Worm (Caenorhabditis elegans) whole organism, L4 larva: Measurements from ENCODE around the gene ztf-14.
"Not testable (repeated sequence)": the region's sequence is repeated elsewhere in the genome, so short reads cannot be mapped to it uniquely, and the experiment has no call there.

Source experiments
- F26F4.8 ChIP-seq: fragments of 200-800 bp; sonication (Bioruptor generic); conservative IDR thresholded peaks from 2 replicates; pipeline ENCODE4 v1.3.6; 2022; ENCODE audit warnings: missing genetic modification characterization, missing compliant biosample characterization
- F37D6.2 ChIP-seq: sonication (generic microtip); optimal IDR thresholded peaks from 2 replicates; lab custom pipeline; 2016; ENCODE audit warnings: mild to moderate bottlenecking, missing genetic modification characterization, missing compliant biosample characterization
- T20F7.1 ChIP-seq: fragments of 200-800 bp; sonication (Bioruptor generic); optimal IDR thresholded peaks from 2 replicates; lab custom pipeline; 2018; ENCODE audit warnings: mild to moderate bottlenecking, missing genetic modification characterization, missing compliant biosample characterization
- T26A8.4 ChIP-seq: fragments of 200-800 bp; sonication (Bioruptor generic); IDR thresholded peaks from 2 replicates; pipeline ENCODE4 v1.3.6; 2022; ENCODE audit warnings: missing genetic modification characterization, missing compliant biosample characterization
- Y48G9A.11 ChIP-seq: fragments of 200-800 bp; sonication (Bioruptor generic); IDR thresholded peaks from 2 replicates; pipeline ENCODE4 v1.3.6; 2022; ENCODE audit warnings: missing genetic modification reagents, missing genetic modification characterization, missing compliant biosample characterization
- Y75B8A.6 ChIP-seq: fragments of 200-800 bp; sonication (Bioruptor generic); IDR thresholded peaks from 2 replicates; pipeline ENCODE4 v1.3.6; 2022; ENCODE audit warnings: missing genetic modification reagents, missing genetic modification characterization, missing compliant biosample characterization
- aha-1 ChIP-seq: fragments of 150-350 bp; peaks from one replicate; lab custom pipeline; 2014; ENCODE audit warnings: missing biosample characterization, missing genetic modification characterization
- ceh-20 ChIP-seq: fragments of 200-800 bp; sonication (Bioruptor generic); IDR thresholded peaks from 2 replicates; pipeline ENCODE4 v1.3.6; 2022; ENCODE audit warnings: missing genetic modification reagents, missing genetic modification characterization, missing compliant biosample characterization
- ceh-44 ChIP-seq: fragments of 200-800 bp; sonication (Bioruptor generic); IDR thresholded peaks from 2 replicates; pipeline ENCODE4 v1.3.6; 2022; ENCODE audit warnings: missing genetic modification reagents, missing genetic modification characterization, missing compliant biosample characterization
- ceh-62 ChIP-seq: sonication (generic microtip); optimal IDR thresholded peaks from 2 replicates; lab custom pipeline; 2017; ENCODE audit warnings: missing biosample characterization, missing genetic modification characterization
- ces-1 ChIP-seq: fragments of 150-350 bp; sonication (generic microtip); optimal IDR thresholded peaks from 4 replicates; lab custom pipeline; 2014; ENCODE audit warnings: missing biosample characterization, missing genetic modification reagents, missing genetic modification characterization
- daf-12 ChIP-seq: fragments of 150-350 bp; optimal IDR thresholded peaks from 2 replicates; lab custom pipeline; 2014; ENCODE audit warnings: missing biosample characterization, missing genetic modification reagents, missing genetic modification characterization
- daf-19 ChIP-seq: fragments of 200-800 bp; sonication (Bioruptor generic); conservative IDR thresholded peaks from 2 replicates; pipeline ENCODE4 v1.3.6; 2022; ENCODE audit warnings: missing genetic modification characterization, missing compliant biosample characterization
- daf-8 ChIP-seq: fragments of 200-800 bp; sonication (Bioruptor generic); IDR thresholded peaks from 2 replicates; pipeline ENCODE4 v1.3.6; 2022; ENCODE audit warnings: missing genetic modification characterization, missing compliant biosample characterization
- dmd-6 ChIP-seq: fragments of 200-800 bp; sonication (Bioruptor generic); IDR thresholded peaks from 2 replicates; pipeline ENCODE4 v1.3.6; 2022; ENCODE audit warnings: missing genetic modification reagents, missing genetic modification characterization, missing compliant biosample characterization
- dmd-8 ChIP-seq: fragments of 200-800 bp; sonication (Bioruptor generic); IDR thresholded peaks from 2 replicates; pipeline ENCODE4 v1.3.6; 2022; ENCODE audit warnings: missing genetic modification characterization, missing compliant biosample characterization
- dpl-1 ChIP-seq: fragments of 150-350 bp; optimal IDR thresholded peaks from 2 replicates; lab custom pipeline; 2014; ENCODE audit warnings: missing biosample characterization, missing genetic modification reagents, missing genetic modification characterization
- dve-1 ChIP-seq: sonication (generic microtip); optimal IDR thresholded peaks from 2 replicates; lab custom pipeline; 2017; ENCODE audit warnings: antibody characterized with exemption, mild to moderate bottlenecking, missing genetic modification characterization, missing compliant biosample characterization; ENCODE audit not compliant: insufficient read depth
- egl-43 ChIP-seq: fragments of 200-800 bp; sonication (Bioruptor generic); IDR thresholded peaks from 2 replicates; pipeline ENCODE4 v1.3.6; 2022; ENCODE audit warnings: missing genetic modification reagents, missing genetic modification characterization, missing compliant biosample characterization
- fkh-10 ChIP-seq: fragments of 150-350 bp; optimal IDR thresholded peaks from 2 replicates; lab custom pipeline; 2014; ENCODE audit warnings: missing biosample characterization, missing genetic modification reagents, missing genetic modification characterization
- fos-1 ChIP-seq: fragments of 150-350 bp; optimal IDR thresholded peaks from 2 replicates; lab custom pipeline; 2014; ENCODE audit warnings: missing biosample characterization, missing genetic modification characterization
- gei-8 ChIP-seq: fragments of 200-800 bp; sonication (Bioruptor generic); optimal IDR thresholded peaks from 2 replicates; lab custom pipeline; 2018; ENCODE audit warnings: mild to moderate bottlenecking, missing genetic modification characterization, missing compliant biosample characterization
- hlh-11 ChIP-seq: fragments of 200-800 bp; sonication (Bioruptor generic); optimal IDR thresholded peaks from 2 replicates; lab custom pipeline; 2018; ENCODE audit warnings: mild to moderate bottlenecking, missing genetic modification characterization, missing compliant biosample characterization
- lin-1 ChIP-seq: fragments of 200-800 bp; sonication (Bioruptor generic); IDR thresholded peaks from 2 replicates; pipeline ENCODE4 v1.3.6; 2022; ENCODE audit warnings: missing genetic modification reagents, missing genetic modification characterization, missing compliant biosample characterization
- lin-15B ChIP-seq: fragments of 150-350 bp; sonication (generic microtip); optimal IDR thresholded peaks from 3 replicates; lab custom pipeline; 2014; ENCODE audit warnings: missing biosample characterization, missing genetic modification characterization
- lin-29 ChIP-seq: fragments of 200-800 bp; sonication (Bioruptor generic); IDR thresholded peaks from 2 replicates; pipeline ENCODE4 v1.3.6; 2022; ENCODE audit warnings: missing genetic modification reagents, missing genetic modification characterization, missing compliant biosample characterization
- mep-1 ChIP-seq: fragments of 150-350 bp; sonication (generic microtip); optimal IDR thresholded peaks from 3 replicates; lab custom pipeline; 2014; ENCODE audit warnings: missing biosample characterization, missing genetic modification characterization
- nhr-237 ChIP-seq: sonication (generic microtip); optimal IDR thresholded peaks from 2 replicates; lab custom pipeline; 2017; ENCODE audit warnings: missing biosample characterization, missing genetic modification characterization
- nhr-28 ChIP-seq: fragments of 150-350 bp; optimal IDR thresholded peaks from 2 replicates; lab custom pipeline; 2014; ENCODE audit warnings: missing biosample characterization, missing genetic modification characterization
- nhr-41 ChIP-seq: fragments of 200-800 bp; sonication (Bioruptor generic); IDR thresholded peaks from 2 replicates; pipeline ENCODE4 v1.3.6; 2022; ENCODE audit warnings: missing genetic modification reagents, missing genetic modification characterization, missing compliant biosample characterization
- nhr-76 ChIP-seq: fragments of 150-350 bp; optimal IDR thresholded peaks from 2 replicates; lab custom pipeline; 2014; ENCODE audit warnings: missing biosample characterization, missing genetic modification characterization
- nhr-77 ChIP-seq: fragments of 150-350 bp; optimal IDR thresholded peaks from 2 replicates; lab custom pipeline; 2014; ENCODE audit warnings: missing biosample characterization, missing genetic modification characterization
- pqm-1 ChIP-seq: sonication (generic microtip); optimal IDR thresholded peaks from 2 replicates; lab custom pipeline; 2017; ENCODE audit warnings: missing biosample characterization, missing genetic modification characterization
- set-16 ChIP-seq: fragments of 200-800 bp; sonication (Bioruptor generic); IDR thresholded peaks from 2 replicates; pipeline ENCODE4 v1.3.6; 2022; ENCODE audit warnings: missing genetic modification reagents, missing genetic modification characterization, missing compliant biosample characterization
- skn-1 ChIP-seq: fragments of 150-350 bp; optimal IDR thresholded peaks from 2 replicates; lab custom pipeline; 2014; ENCODE audit warnings: missing biosample characterization, missing genetic modification characterization
- snpc-1.2 ChIP-seq: fragments of 200-800 bp; sonication (Bioruptor generic); IDR thresholded peaks from 2 replicates; pipeline ENCODE4 v1.3.6; 2022; ENCODE audit warnings: missing genetic modification reagents, missing genetic modification characterization, missing compliant biosample characterization
- snpc-4 ChIP-seq: fragments of 150-350 bp; optimal IDR thresholded peaks from 2 replicates; lab custom pipeline; 2014; ENCODE audit warnings: missing biosample characterization, missing genetic modification characterization
- spr-1 ChIP-seq: sonication (generic microtip); optimal IDR thresholded peaks from 2 replicates; lab custom pipeline; 2016; ENCODE audit warnings: mild to moderate bottlenecking, missing genetic modification characterization, missing compliant biosample characterization
- tag-97 ChIP-seq: fragments of 200-800 bp; sonication (Bioruptor generic); IDR thresholded peaks from 2 replicates; pipeline ENCODE4 v1.3.6; 2022; ENCODE audit warnings: missing genetic modification characterization, missing compliant biosample characterization
- unc-39 ChIP-seq: sonication (generic microtip); optimal IDR thresholded peaks from 2 replicates; lab custom pipeline; 2017; ENCODE audit warnings: missing biosample characterization, missing genetic modification characterization
- unc-62 ChIP-seq, 3 experiments: fragments of 150-350 bp in 1 of 3; sonication (generic microtip); optimal IDR thresholded peaks in 2 of 3; peaks in 1 of 3; 1 replicate in 1 of 3; 2 replicates in 2 of 3; lab custom pipeline; 2014 to 2017; ENCODE audit warnings: missing biosample characterization in 3 of 3, missing genetic modification characterization in 3 of 3, missing genetic modification reagents in 3 of 3, missing genotype in 1 of 3
- zag-1 ChIP-seq: fragments of 150-350 bp; optimal IDR thresholded peaks from 2 replicates; lab custom pipeline; 2014; ENCODE audit warnings: missing biosample characterization, missing genetic modification characterization
- ztf-7 ChIP-seq: fragments of 150-350 bp; optimal IDR thresholded peaks from 2 replicates; lab custom pipeline; 2014; ENCODE audit warnings: missing biosample characterization, missing genetic modification characterization

ztf-14 gene

DNA sequence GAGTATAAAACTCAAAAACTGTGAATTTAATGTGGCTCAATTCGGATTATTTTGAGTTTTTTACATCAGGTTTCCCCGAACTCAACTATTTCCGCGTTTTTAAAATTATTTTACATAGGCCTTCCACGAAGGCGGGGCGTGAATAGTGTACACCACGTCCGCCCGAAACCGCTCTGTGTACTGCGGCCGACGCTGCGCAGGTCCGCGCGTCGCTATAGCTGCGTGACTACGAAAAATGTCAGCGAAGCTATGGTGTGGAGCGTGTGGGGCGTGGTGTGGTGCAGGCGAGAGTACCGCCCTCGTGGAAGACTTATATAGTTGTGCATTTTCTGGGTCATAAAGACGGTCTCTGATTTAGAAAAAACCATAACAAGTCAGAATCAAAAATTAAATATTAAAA lies 22.0 kb downstream of the ztf-14 start:
- no peak for TF ChIP-seq nhr-77 (tag; lab: Kevin White, UChicago)
- TF ChIP-seq Y48G9A.11 (GFP tag; lab: Robert Waterston, UW): no peak
- no peak for TF ChIP-seq unc-62 (GFP tag; optimal IDR thresholded peaks at IDR 0.05 in 1 of 2; lab: Kevin White, UChicago)
- no peak for TF ChIP-seq unc-62 (tag; optimal IDR thresholded peaks at IDR 0.05; lab: Kevin White, UChicago)
- no peak for TF ChIP-seq ztf-7 (tag; lab: Kevin White, UChicago)
- TF ChIP-seq hlh-11: no peak
- TF ChIP-seq tag-97 (GFP tag; lab: Robert Waterston, UW): no peak
- TF ChIP-seq aha-1 (tag; lab: Kevin White, UChicago): peak; percentile 85
- TF ChIP-seq set-16: peak; percentile 36
- TF ChIP-seq dmd-6 (GFP tag; lab: Robert Waterston, UW): no peak
- no peak for TF ChIP-seq dve-1
- no peak for TF ChIP-seq dpl-1 (GFP tag; lab: Kevin White, UChicago)
- 0 out of 2 replicates have a peak, but pooled peaks have one; percentile 10 for TF ChIP-seq egl-43 (GFP tag; lab: Robert Waterston, UW)
- no peak for TF ChIP-seq lin-15B

DNA sequence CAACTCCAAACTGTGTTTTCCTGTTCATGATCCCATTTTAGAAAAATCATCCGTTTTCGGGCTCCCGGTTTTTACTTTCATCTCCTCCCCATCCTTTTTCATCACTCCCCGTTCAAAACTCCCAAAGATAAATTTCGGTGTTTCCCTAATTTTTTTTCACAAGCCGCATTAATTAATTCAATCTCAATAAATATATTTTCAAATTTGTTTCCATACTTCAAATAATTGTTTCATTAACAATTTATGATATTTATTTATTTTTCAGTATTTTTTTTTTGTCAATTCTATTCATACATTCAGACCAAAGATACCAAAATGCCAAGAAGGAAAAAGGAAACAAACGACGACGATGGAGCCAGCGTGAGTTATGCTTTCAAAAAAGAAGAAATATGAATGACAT lies 24.6 kb downstream of the ztf-14 start, which contains the start of gene D1025.1:
TSS of gene D1025.1 (plus strand) at position 301 of the 400 bp plus-strand sequence.
- TF ChIP-seq Y75B8A.6 (GFP tag; lab: Robert Waterston, UW) (no peak), ceh-20 (GFP tag; lab: Robert Waterston, UW) (no peak), F26F4.8 (GFP tag; lab: Robert Waterston, UW) (no peak), daf-8 (GFP tag; lab: Robert Waterston, UW) (no peak), F37D6.2 (tag; lab: Kevin White, UChicago) (no peak), mep-1 (no peak), ces-1 (GFP tag; lab: Kevin White, UChicago) (no peak), ceh-62 (tag; lab: Kevin White, UChicago) (no peak), zag-1 (tag; lab: Kevin White, UChicago) (no peak), nhr-28 (tag; lab: Kevin White, UChicago) (no peak), nhr-41 (GFP tag; lab: Robert Waterston, UW) (no peak)

DNA sequence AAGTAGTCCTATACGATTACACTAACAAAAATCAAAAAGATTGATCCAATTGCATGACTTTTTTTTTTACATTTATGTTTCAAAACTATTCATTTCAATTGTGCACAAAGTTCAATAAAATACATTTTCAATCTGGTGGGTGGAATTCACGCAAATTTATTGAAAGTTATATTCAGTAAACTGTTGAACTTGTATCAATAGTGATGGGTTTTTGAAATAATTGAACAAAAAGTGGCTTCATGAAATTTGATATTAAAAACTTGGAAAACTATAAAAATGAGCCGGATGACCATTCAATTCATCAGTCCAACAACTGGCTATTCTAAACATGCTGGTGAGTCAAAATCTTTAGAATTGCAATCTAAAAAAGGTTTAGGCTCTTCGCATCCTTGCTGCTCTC lies 27.4 kb downstream of the ztf-14 start, which contains the start of gene nspc-16:
TSS of gene nspc-16 (plus strand) at position 301 of the 400 bp plus-strand sequence.
- no peak for TF ChIP-seq T26A8.4 (GFP tag; lab: Robert Waterston, UW)
- TF ChIP-seq, all 104 proteins: peak for 0

DNA sequence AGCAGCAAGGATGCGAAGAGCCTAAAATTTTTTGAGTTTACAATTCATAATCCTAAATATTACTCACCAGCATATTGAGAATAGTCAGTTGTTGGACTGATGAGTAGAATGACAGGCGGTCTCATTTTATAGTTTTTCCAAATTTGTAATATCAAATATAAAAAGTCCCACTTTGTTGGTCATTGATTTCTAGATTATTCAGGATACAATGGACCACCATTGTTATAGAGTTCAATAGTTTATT lies 29.1 kb downstream of the ztf-14 start, which contains the start of gene nspc-17:
TSS of gene nspc-17 (minus strand) at position 101 of the 244 bp plus-strand sequence.
- not testable (repeated sequence) for TF ChIP-seq spr-1 (tag; lab: Kevin White, UChicago); lin-15B; lin-29 (GFP tag; lab: Robert Waterston, UW)

DNA sequence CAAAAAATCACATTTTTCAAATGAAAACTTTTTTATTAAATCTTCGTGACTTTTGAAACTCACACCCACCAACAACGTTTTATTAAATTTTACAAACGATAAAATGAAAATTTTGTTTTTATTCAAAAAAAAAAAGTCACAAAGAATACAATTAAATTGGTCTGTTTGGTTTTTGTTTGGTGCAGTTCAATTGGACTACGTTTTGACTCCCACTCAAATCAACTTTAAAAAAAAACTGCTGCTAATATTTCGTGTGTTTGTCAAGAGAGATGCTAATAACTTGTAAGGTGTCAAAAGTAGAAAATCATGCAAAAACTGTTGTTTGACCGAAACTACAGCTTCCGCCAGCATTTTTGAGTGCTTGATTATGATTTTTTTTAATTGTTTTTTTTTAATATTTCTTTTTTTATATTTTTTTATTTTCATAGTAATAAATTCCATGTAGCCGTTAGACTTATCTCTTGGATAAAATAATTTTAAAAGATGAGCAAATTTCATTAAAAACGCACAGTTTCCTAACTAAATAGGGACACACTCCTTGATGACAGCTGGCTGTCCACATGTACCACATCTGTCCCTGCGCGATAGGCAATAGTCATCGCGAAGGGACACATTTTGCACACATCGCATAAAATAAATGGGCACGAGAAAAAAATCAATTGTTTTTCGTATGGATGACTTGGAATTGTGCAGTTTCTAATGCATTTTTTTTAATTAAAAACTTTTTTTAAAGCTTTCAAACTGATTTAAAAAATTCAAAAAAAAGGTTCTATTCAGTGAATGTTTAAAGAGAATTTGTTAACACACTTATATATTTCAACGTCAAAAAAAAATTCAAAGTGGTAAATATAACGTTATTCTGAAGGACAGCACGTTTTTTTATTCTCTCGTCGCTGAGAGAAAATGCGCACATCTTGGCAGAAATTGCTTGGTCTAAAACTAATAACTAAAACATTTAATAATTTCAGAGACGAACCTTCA lies 29.7 kb downstream of the ztf-14 start:
- TF ChIP-seq snpc-4 (tag; lab: Kevin White, UChicago) (peak; percentile 62), daf-19 (GFP tag; lab: Robert Waterston, UW) (peak; percentile 99), fkh-10 (peak; percentile 98), gei-8 (GFP tag; lab: Kevin White, UChicago) (peak; percentile 88), fos-1 (tag; lab: Kevin White, UChicago) (peak; percentile 96), unc-39 (tag; lab: Kevin White, UChicago) (peak; percentile 8), nhr-237 (tag; lab: Kevin White, UChicago) (peak; percentile 94), skn-1 (tag; lab: Kevin White, UChicago) (peak; percentile 68), ces-1 (GFP tag; lab: Kevin White, UChicago) (peak; percentile 96), T20F7.1 (GFP tag; lab: Kevin White, UChicago) (peak; percentile 93), lin-1 (GFP tag; lab: Robert Waterston, UW) (peak; percentile 97), aha-1 (tag; lab: Kevin White, UChicago) (peak; percentile 98), dmd-8 (GFP tag; lab: Robert Waterston, UW) (peak; percentile 79; the same call in 1 of the 2 replicates), ztf-7 (tag; lab: Kevin White, UChicago) (peak; percentile 96), ceh-44 (GFP tag; lab: Robert Waterston, UW) (0 out of 2 replicates have a peak, but pooled peaks have one; percentile 45), nhr-76 (peak; percentile 80), daf-12 (tag; lab: Kevin White, UChicago) (no peak), snpc-1.2 (GFP tag; lab: Robert Waterston, UW) (peak; percentile 41; the same call in 1 of the 2 replicates), pqm-1 (peak; percentile 67)
